Fruit fly (Drosophila melanogaster): Measurements from ENCODE around the gene CG12237.

The CG12237 gene

dm6 chrX:19663196-19663858 is 20.7 kb upstream of the CG12237 start (continued):
- peak; percentile 72 for TF ChIP-seq CG30403 (GFP tag; optimal IDR thresholded peaks at IDR 0.05)
- TF ChIP-seq CG13424 (tag; optimal IDR thresholded peaks at IDR 0.05) = peak; percentile 65
- TF ChIP-seq HmgD (GFP tag; optimal IDR thresholded peaks at IDR 0.05) = no peak
- peak; percentile 41 for TF ChIP-seq Abd-B (GFP tag; optimal IDR thresholded peaks at IDR 0.05)
- no peak for TF ChIP-seq CG2202 (tag; optimal IDR thresholded peaks at IDR 0.05)
- peak; percentile 71 for TF ChIP-seq CG18619 (GFP tag; optimal IDR thresholded peaks at IDR 0.05)
- TF ChIP-seq CG4854 (GFP tag; optimal IDR thresholded peaks at IDR 0.05) = no peak
- peak; percentile 47 for TF ChIP-seq cwo (GFP tag; optimal IDR thresholded peaks at IDR 0.05)
- TF ChIP-seq CG10543 (GFP tag; optimal IDR thresholded peaks at IDR 0.05) = peak; percentile 24
- TF ChIP-seq hb (GFP tag; IDR thresholded peaks at IDR 0.05; ENCODE audit: partially characterized antibody) = no peak
- TF ChIP-seq vvl (GFP tag; IDR thresholded peaks at IDR 0.05) = no peak
- peak; percentile 23 for TF ChIP-seq NC2β (GFP tag; optimal IDR thresholded peaks at IDR 0.05)
- no peak for TF ChIP-seq Doc2 (GFP tag; IDR thresholded peaks at IDR 0.05)
- no peak for TF ChIP-seq dati (GFP tag; IDR thresholded peaks at IDR 0.05)
- peak; percentile 36 for TF ChIP-seq CG12942 (GFP tag; optimal IDR thresholded peaks at IDR 0.05)
- TF ChIP-seq hbn (GFP tag; IDR thresholded peaks at IDR 0.05; ENCODE audit: partially characterized antibody) = no peak
- TF ChIP-seq Xrp1 (GFP tag; IDR thresholded peaks at IDR 0.05) = peak; percentile 21; the same call in 1 of the 2 replicates
- TF ChIP-seq phol (tag; optimal IDR thresholded peaks at IDR 0.05) = peak; percentile 59
- TF ChIP-seq HLH4C (GFP tag; IDR thresholded peaks at IDR 0.05; ENCODE audit: partially characterized antibody) = no peak
- no peak for TF ChIP-seq prd (optimal IDR thresholded peaks at IDR 0.05)
- 0 out of 3 replicates have a peak, but pooled peaks have one; percentile 16 for TF ChIP-seq prd (GFP tag; IDR thresholded peaks at IDR 0.05)
- peak; percentile 61 for TF ChIP-seq CG15696 (tag; optimal IDR thresholded peaks at IDR 0.05)
- peak; percentile 25 for TF ChIP-seq CG10274 (GFP tag; optimal IDR thresholded peaks at IDR 0.05)
- TF ChIP-seq twi (tag; optimal IDR thresholded peaks at IDR 0.05) = peak; percentile 23
- no peak for TF ChIP-seq CG10462 (GFP tag; optimal IDR thresholded peaks at IDR 0.05)
- no peak for TF ChIP-seq CG17912 (GFP tag; optimal IDR thresholded peaks at IDR 0.05)

- no peak for TF ChIP-seq CG2875 (GFP tag; optimal IDR thresholded peaks at IDR 0.05)
- TF ChIP-seq Bgb (GFP tag; IDR thresholded peaks at IDR 0.05; ENCODE audit: partially characterized antibody) = peak; percentile 32; the same call in 1 of the 2 replicates
- no peak for TF ChIP-seq CG17612 (GFP tag; IDR thresholded peaks at IDR 0.05)
- no peak for TF ChIP-seq schlank (tag; optimal IDR thresholded peaks at IDR 0.05)
- no peak for TF ChIP-seq Ptx1 (GFP tag; IDR thresholded peaks at IDR 0.05)
- TF ChIP-seq tup (GFP tag; optimal IDR thresholded peaks at IDR 0.05) = no peak
- TF ChIP-seq onecut (GFP tag; IDR thresholded peaks at IDR 0.05) = 0 out of 2 replicates have a peak, but pooled peaks have one; percentile 9
- TF ChIP-seq chinmo (GFP tag; IDR thresholded peaks at IDR 0.05; ENCODE audit: partially characterized antibody) = 0 out of 4 replicates have a peak, but pooled peaks have one; percentile 52
- TF ChIP-seq Gug (GFP tag; IDR thresholded peaks at IDR 0.05) = no peak
- no peak for TF ChIP-seq pnt (GFP tag; optimal IDR thresholded peaks at IDR 0.05)
- TF ChIP-seq Mad (GFP tag; optimal IDR thresholded peaks at IDR 0.05) = no peak
- TF ChIP-seq CG4707 (GFP tag; optimal IDR thresholded peaks at IDR 0.05) = no peak
- TF ChIP-seq CG1832 (GFP tag; optimal IDR thresholded peaks at IDR 0.05) = peak; percentile 69
- TF ChIP-seq NC2β (GFP tag; optimal IDR thresholded peaks at IDR 0.05) = no peak
- TF ChIP-seq tio (GFP tag; optimal IDR thresholded peaks at IDR 0.05) = no peak
- TF ChIP-seq CG6791 (GFP tag; IDR thresholded peaks at IDR 0.05; ENCODE audit: partially characterized antibody) = peak; percentile 47; the same call in 1 of the 3 replicates
- TF ChIP-seq CG13424 (tag; optimal IDR thresholded peaks at IDR 0.05) = no peak
- no peak for TF ChIP-seq Chrac-16 (GFP tag; optimal IDR thresholded peaks at IDR 0.05)
- TF ChIP-seq crp (GFP tag; optimal IDR thresholded peaks at IDR 0.05) = no peak
- TF ChIP-seq bcd (GFP tag; optimal IDR thresholded peaks at IDR 0.05) = no peak
- no peak for TF ChIP-seq CoRest (tag; optimal IDR thresholded peaks at IDR 0.05)
- no peak for TF ChIP-seq Xbp1 (GFP tag; optimal IDR thresholded peaks at IDR 0.05)
- no peak for TF ChIP-seq Six4 (GFP tag; optimal IDR thresholded peaks at IDR 0.05)
- no peak for TF ChIP-seq CG2712 (tag; optimal IDR thresholded peaks at IDR 0.05)
- TF ChIP-seq CG2202 (tag; optimal IDR thresholded peaks at IDR 0.05) = no peak
Observed at dm6 chrX:19662583-19663195, 20.0 kb upstream of the CG12237 start.

Data from whole organism, embryonic.